Fruit fly (Drosophila melanogaster) S2 (cell line): Measurements from ENCODE around the gene Gbeta13F.

Experiments used
- CG8478 ChIP-seq: fragments of >200 bp; optimal IDR thresholded peaks from 2 replicates; lab custom pipeline; 2018
- CTCF ChIP-seq, 2 experiments: fragments of >200 bp; optimal IDR thresholded peaks; 2 replicates each; lab custom pipeline; 2018

dm6 chrX:15834594-15835236 is 25.2 kb upstream of the Gbeta13F start:
- TF ChIP-seq CTCF (optimal IDR thresholded peaks at IDR 0.05; lab: Kevin White, UChicago) (no peak), CG8478 (lab: Kevin White, UChicago) (no peak)
